Fruit fly (Drosophila melanogaster) whole organism, embryonic: ENCODE data around the gene Ptp10D.

Source experiments
- Asciz ChIP-seq: fragments of 200-800 bp; sonication (Bioruptor generic); optimal IDR thresholded peaks from 2 replicates; lab custom pipeline; 2017; ENCODE audit warnings: missing biosample characterization, mild to moderate bottlenecking, missing genetic modification characterization, missing genetic modification reagents
- B-H2 ChIP-seq: fragments of 200-800 bp; sonication (Bioruptor generic); optimal IDR thresholded peaks from 2 replicates; lab custom pipeline; 2018; ENCODE audit warnings: missing biosample characterization, mild to moderate bottlenecking, missing genetic modification characterization
- Blimp-1 ChIP-seq: fragments of 200-800 bp; sonication (Bioruptor generic); optimal IDR thresholded peaks from 3 replicates; lab custom pipeline; 2018; ENCODE audit warnings: missing biosample characterization, missing genetic modification characterization, mild to moderate bottlenecking, moderate library complexity, missing genetic modification reagents
- BtbVII ChIP-seq: fragments of 200-800 bp; sonication (Bioruptor generic); optimal IDR thresholded peaks from 3 replicates; lab custom pipeline; 2017; ENCODE audit warnings: missing biosample characterization, mild to moderate bottlenecking, missing genetic modification characterization
- Bteb2 ChIP-seq: fragments of 200-800 bp; sonication (Bioruptor generic); optimal IDR thresholded peaks from 2 replicates; lab custom pipeline; 2016; ENCODE audit warnings: missing biosample characterization, missing genetic modification characterization
- CG10431 ChIP-seq: fragments of 200-800 bp; sonication (Bioruptor generic); optimal IDR thresholded peaks from 3 replicates; lab custom pipeline; 2018; ENCODE audit warnings: missing biosample characterization, mild to moderate bottlenecking, missing genetic modification characterization
- CG10543 ChIP-seq: fragments of 200-800 bp; sonication (Bioruptor generic); optimal IDR thresholded peaks from 3 replicates; lab custom pipeline; 2017; ENCODE audit warnings: missing biosample characterization, mild to moderate bottlenecking, missing genetic modification characterization, moderate library complexity
- CG11093 ChIP-seq: fragments of 200-800 bp; sonication (Bioruptor generic); IDR thresholded peaks from 3 replicates; pipeline ENCODE4 v1.3.6; 2022; ENCODE audit warnings: missing biosample characterization, missing genetic modification characterization
- CG13894 ChIP-seq: fragments of 200-800 bp; sonication (Bioruptor generic); optimal IDR thresholded peaks from 3 replicates; lab custom pipeline; 2018; ENCODE audit warnings: missing biosample characterization, mild to moderate bottlenecking, missing genetic modification characterization, moderate library complexity
- CG17186 ChIP-seq: fragments of 200-800 bp; sonication (Bioruptor generic); optimal IDR thresholded peaks from 3 replicates; lab custom pipeline; 2017; ENCODE audit warnings: missing biosample characterization, missing genetic modification reagents, missing genetic modification characterization
- CG18619 ChIP-seq: fragments of 200-800 bp; sonication (Bioruptor generic); optimal IDR thresholded peaks from 3 replicates; lab custom pipeline; 2017; ENCODE audit warnings: missing biosample characterization, mild to moderate bottlenecking, missing genetic modification characterization
- CG2875 ChIP-seq: fragments of 200-800 bp; sonication (Bioruptor generic); optimal IDR thresholded peaks from 2 replicates; lab custom pipeline; 2017; ENCODE audit warnings: missing biosample characterization, mild to moderate bottlenecking, missing genetic modification characterization, missing genetic modification reagents
- CG3163 ChIP-seq: fragments of 200-800 bp; sonication (Bioruptor generic); optimal IDR thresholded peaks from 3 replicates; lab custom pipeline; 2016; ENCODE audit warnings: missing biosample characterization, missing genetic modification characterization
- CG4328 ChIP-seq: fragments of 200-800 bp; sonication (Bioruptor generic); optimal IDR thresholded peaks from 3 replicates; lab custom pipeline; 2017; ENCODE audit warnings: missing biosample characterization, missing genetic modification reagents, missing genetic modification characterization
- CG4820 ChIP-seq: fragments of 200-800 bp; sonication (Bioruptor generic); optimal IDR thresholded peaks from 3 replicates; lab custom pipeline; 2016; ENCODE audit warnings: missing biosample characterization, missing genetic modification characterization
- CG4854 ChIP-seq: fragments of 200-800 bp; sonication (Bioruptor generic); optimal IDR thresholded peaks from 2 replicates; lab custom pipeline; 2016; ENCODE audit warnings: missing biosample characterization, missing genetic modification characterization, inconsistent platforms
- CG6765 ChIP-seq: fragments of 200-800 bp; sonication (Bioruptor generic); optimal IDR thresholded peaks from 3 replicates; lab custom pipeline; 2017; ENCODE audit warnings: missing biosample characterization, mild to moderate bottlenecking, missing genetic modification characterization
- CG7556 ChIP-seq: fragments of 200-800 bp; sonication (Bioruptor generic); optimal IDR thresholded peaks from 2 replicates; lab custom pipeline; 2017; ENCODE audit warnings: missing biosample characterization, mild to moderate bottlenecking, missing genetic modification characterization
- CG7745 ChIP-seq: fragments of 200-800 bp; sonication (Bioruptor generic); optimal IDR thresholded peaks from 2 replicates; lab custom pipeline; 2018; ENCODE audit warnings: missing biosample characterization, mild to moderate bottlenecking, missing genetic modification characterization, moderate library complexity
- CG9437 ChIP-seq: fragments of 200-800 bp; sonication (Bioruptor generic); optimal IDR thresholded peaks from 2 replicates; lab custom pipeline; 2018; ENCODE audit warnings: missing biosample characterization, mild to moderate bottlenecking, missing genetic modification characterization
- Chrac-16 ChIP-seq: fragments of 200-800 bp; sonication (Bioruptor generic); optimal IDR thresholded peaks from 3 replicates; lab custom pipeline; 2016; ENCODE audit warnings: missing biosample characterization, missing genetic modification characterization
- HHEX ChIP-seq: fragments of 200-800 bp; sonication (Bioruptor generic); optimal IDR thresholded peaks from 3 replicates; lab custom pipeline; 2017; ENCODE audit warnings: missing biosample characterization, mild to moderate bottlenecking, missing genetic modification characterization, missing genetic modification reagents
- Hey ChIP-seq: fragments of 200-800 bp; sonication (Bioruptor generic); optimal IDR thresholded peaks from 3 replicates; lab custom pipeline; 2018; ENCODE audit warnings: missing biosample characterization, mild to moderate bottlenecking, missing genetic modification characterization
- Hr51 ChIP-seq, 2 experiments: fragments of 200-800 bp; sonication (Bioruptor generic); optimal IDR thresholded peaks; 2 replicates in 1 of 2; 3 replicates in 1 of 2; lab custom pipeline; 2016 to 2018; ENCODE audit warnings: missing biosample characterization in 2 of 2, missing genetic modification characterization in 2 of 2, mild to moderate bottlenecking in 1 of 2, moderate library complexity in 1 of 2
- Hr78 ChIP-seq, 2 experiments: fragments of 200-800 bp in 1 of 2; fragments of >200 bp in 1 of 2; sonication (Bioruptor generic) in 1 of 2; optimal IDR thresholded peaks; 2 replicates each; lab custom pipeline; 2017 to 2019; ENCODE audit warnings: missing biosample characterization in 2 of 2, missing genetic modification characterization in 2 of 2, mild to moderate bottlenecking in 1 of 2, moderate library complexity in 1 of 2
- Neu2 ChIP-seq: fragments of 200-800 bp; sonication (Bioruptor generic); optimal IDR thresholded peaks from 3 replicates; lab custom pipeline; 2016; ENCODE audit warnings: missing biosample characterization, missing genetic modification characterization, borderline replicate concordance
- Pdp1 ChIP-seq, 2 experiments: fragments of 200-800 bp; sonication (Bioruptor generic); optimal IDR thresholded peaks; 3 replicates each; lab custom pipeline; 2016; ENCODE audit warnings: missing biosample characterization in 2 of 2, missing genetic modification characterization in 2 of 2, mild to moderate bottlenecking in 1 of 2, moderate library complexity in 1 of 2
- Ravus ChIP-seq: fragments of 200-800 bp; sonication (Bioruptor generic); IDR thresholded peaks from 2 replicates; pipeline ENCODE4 v1.3.6; 2022; ENCODE audit warnings: missing biosample characterization, missing genetic modification characterization
- aop ChIP-seq: fragments of 200-800 bp; sonication (Bioruptor generic); IDR thresholded peaks from 2 replicates; pipeline ENCODE4 v1.3.6; 2022; ENCODE audit warnings: missing biosample characterization, missing genetic modification characterization
- ap ChIP-seq: fragments of 200-800 bp; sonication (Bioruptor generic); IDR thresholded peaks from 2 replicates; pipeline ENCODE4 v1.3.6; 2022; ENCODE audit warnings: missing biosample characterization, missing genetic modification characterization
- ash1 ChIP-seq: fragments of 200-800 bp; sonication (Bioruptor generic); optimal IDR thresholded peaks from 2 replicates; lab custom pipeline; 2018; ENCODE audit warnings: missing biosample characterization, mild to moderate bottlenecking, missing genetic modification characterization
- ato ChIP-seq: fragments of 200-800 bp; sonication (Bioruptor generic); IDR thresholded peaks from 2 replicates; pipeline ENCODE4 v1.3.6; 2022; ENCODE audit warnings: missing biosample characterization, missing genetic modification characterization; ENCODE audit not compliant: partially characterized antibody
- bcd ChIP-seq: fragments of 200-800 bp; sonication (Bioruptor generic); optimal IDR thresholded peaks from 2 replicates; lab custom pipeline; 2017; ENCODE audit warnings: missing biosample characterization, mild to moderate bottlenecking, missing genetic modification characterization
- cato ChIP-seq: fragments of 200-800 bp; sonication (Bioruptor generic); optimal IDR thresholded peaks from 2 replicates; lab custom pipeline; 2016; ENCODE audit warnings: missing biosample characterization, missing genetic modification characterization, borderline replicate concordance
- da ChIP-seq: fragments of 200-800 bp; sonication (Bioruptor generic); optimal IDR thresholded peaks from 2 replicates; lab custom pipeline; 2016; ENCODE audit warnings: missing biosample characterization, missing genetic modification characterization
- dan ChIP-seq: fragments of 200-800 bp; sonication (Bioruptor generic); IDR thresholded peaks from 2 replicates; pipeline ENCODE4 v1.3.6; 2022; ENCODE audit warnings: missing biosample characterization, missing genetic modification characterization
- dm ChIP-seq: fragments of 200-800 bp; sonication (Bioruptor generic); optimal IDR thresholded peaks from 3 replicates; lab custom pipeline; 2016; ENCODE audit warnings: missing biosample characterization, missing genetic modification characterization
- ham ChIP-seq: fragments of 200-800 bp; sonication (Bioruptor generic); IDR thresholded peaks from 2 replicates; pipeline ENCODE4 v1.3.6; 2022; ENCODE audit warnings: missing biosample characterization, missing genetic modification characterization
- hkb ChIP-seq, 2 experiments: fragments of 200-800 bp in 1 of 2; fragments of >200 bp in 1 of 2; sonication (Bioruptor generic) in 1 of 2; IDR thresholded peaks in 1 of 2; optimal IDR thresholded peaks in 1 of 2; 2 replicates each; pipeline versions ENCODE4 v1.3.6 to Lab custom; 2017 to 2022; ENCODE audit warnings: missing biosample characterization in 1 of 2, missing genetic modification characterization in 1 of 2
- jing ChIP-seq: fragments of 200-800 bp; sonication (Bioruptor generic); optimal IDR thresholded peaks from 2 replicates; lab custom pipeline; 2018; ENCODE audit warnings: missing biosample characterization, mild to moderate bottlenecking, missing genetic modification characterization
- maf-S ChIP-seq: fragments of 200-800 bp; sonication (Bioruptor generic); optimal IDR thresholded peaks from 2 replicates; lab custom pipeline; 2016; ENCODE audit warnings: missing biosample characterization, missing genetic modification characterization
- mirr ChIP-seq: fragments of 200-800 bp; sonication (Bioruptor generic); optimal IDR thresholded peaks from 3 replicates; lab custom pipeline; 2018; ENCODE audit warnings: missing biosample characterization, mild to moderate bottlenecking, missing genetic modification characterization
- nmo ChIP-seq: fragments of 200-800 bp; sonication (Bioruptor generic); optimal IDR thresholded peaks from 2 replicates; lab custom pipeline; 2018; ENCODE audit warnings: missing biosample characterization, mild to moderate bottlenecking, missing genetic modification characterization, moderate library complexity
- nom ChIP-seq: fragments of 200-800 bp; sonication (Bioruptor generic); optimal IDR thresholded peaks from 2 replicates; lab custom pipeline; 2017; ENCODE audit warnings: missing biosample characterization, missing genetic modification characterization, mild to moderate bottlenecking, moderate library complexity, missing genetic modification reagents
- p53 ChIP-seq: fragments of 200-800 bp; sonication (Bioruptor generic); optimal IDR thresholded peaks from 2 replicates; lab custom pipeline; 2016; ENCODE audit warnings: missing biosample characterization, missing genetic modification characterization
- run ChIP-seq: fragments of 200-800 bp; sonication (Bioruptor generic); optimal IDR thresholded peaks from 3 replicates; lab custom pipeline; 2018; ENCODE audit warnings: missing biosample characterization, mild to moderate bottlenecking, missing genetic modification characterization
- shn ChIP-seq: fragments of 200-800 bp; sonication (Bioruptor generic); optimal IDR thresholded peaks from 3 replicates; lab custom pipeline; 2016; ENCODE audit warnings: missing biosample characterization, missing genetic modification characterization
- unc-4 ChIP-seq: fragments of 200-800 bp; sonication (Bioruptor generic); IDR thresholded peaks from 2 replicates; pipeline ENCODE4 v1.3.6; 2022; ENCODE audit warnings: missing biosample characterization, missing genetic modification characterization; ENCODE audit not compliant: partially characterized antibody
- unpg ChIP-seq: fragments of 200-800 bp; sonication (Bioruptor generic); optimal IDR thresholded peaks from 3 replicates; lab custom pipeline; 2018; ENCODE audit warnings: missing biosample characterization, mild to moderate bottlenecking, missing genetic modification characterization, moderate library complexity

The Ptp10D gene

dm6 chrX:11685918-11686640 lies 64.3 kb downstream of the Ptp10D start (continued):
- TF ChIP-seq unc-4 (GFP tag; lab: Robert Waterston, UW) (0 out of 2 replicates have a peak, but pooled peaks have one; percentile 37), Neu2 (GFP tag; lab: Kevin White, UChicago) (no peak), CG18619 (GFP tag; lab: Kevin White, UChicago) (peak; percentile 26), da (GFP tag; lab: Kevin White, UChicago) (no peak), CG11093 (GFP tag; lab: Robert Waterston, UW) (no peak), maf-S (GFP tag; lab: Kevin White, UChicago) (no peak), CG3163 (GFP tag; lab: Kevin White, UChicago) (peak; percentile 52), Bteb2 (GFP tag; lab: Kevin White, UChicago) (peak; percentile 16), Asciz (GFP tag; lab: Kevin White, UChicago) (peak; percentile 39), bcd (no peak), jing (no peak), CG4820 (GFP tag; lab: Kevin White, UChicago) (no peak), shn (no peak), CG10431 (GFP tag; lab: Kevin White, UChicago) (peak; percentile 60), Hr51 (GFP tag; optimal IDR thresholded peaks at IDR 0.05; lab: Kevin White, UChicago) (no peak), Hey (peak; percentile 15), CG10543 (GFP tag; lab: Kevin White, UChicago) (peak; percentile 71), unpg (no peak), run (peak; percentile 29), nmo (GFP tag; lab: Kevin White, UChicago) (no peak), CG6765 (peak; percentile 78), hkb (optimal IDR thresholded peaks at IDR 0.05; lab: Kevin White, UChicago) (no peak), hkb (GFP tag; IDR thresholded peaks at IDR 0.05; lab: Robert Waterston, UW) (peak; percentile 56), cato (GFP tag; lab: Kevin White, UChicago) (no peak), Pdp1 (GFP tag; optimal IDR thresholded peaks at IDR 0.05; lab: Kevin White, UChicago) (peak in 1 of 2 experiments; percentile 28), dm (GFP tag; lab: Kevin White, UChicago) (no peak), Chrac-16 (GFP tag; lab: Kevin White, UChicago) (no peak), BtbVII (GFP tag; lab: Kevin White, UChicago) (peak; percentile 81), ham (no peak), mirr (GFP tag; lab: Kevin White, UChicago) (peak; percentile 84), dan (GFP tag; lab: Robert Waterston, UW) (no peak), ato (no peak), ap (GFP tag; lab: Robert Waterston, UW) (no peak), CG9437 (no peak), CG2875 (GFP tag; lab: Kevin White, UChicago) (peak; percentile 15), aop (GFP tag; lab: Robert Waterston, UW) (no peak), Ravus (GFP tag; lab: Robert Waterston, UW) (no peak; the same call in 1 of the 2 replicates), p53 (GFP tag; lab: Kevin White, UChicago) (no peak), HHEX (GFP tag; lab: Kevin White, UChicago) (peak; percentile 50)

dm6 chrX:11686675-11687074 lies 64.9 kb downstream of the Ptp10D start:
- no peak for TF ChIP-seq ham
- peak in 1 of 2 experiments; percentile 44 for TF ChIP-seq Hr78 (GFP tag; optimal IDR thresholded peaks at IDR 0.05; lab: Kevin White, UChicago)
- TF ChIP-seq CG17186 (GFP tag; lab: Kevin White, UChicago) = no peak
- peak; percentile 53 for TF ChIP-seq Blimp-1 (GFP tag; lab: Kevin White, UChicago)
- TF ChIP-seq CG7745 (tag; lab: Kevin White, UChicago) = no peak
- TF ChIP-seq B-H2 = no peak
- TF ChIP-seq CG4328 (GFP tag; lab: Kevin White, UChicago) = no peak
- no peak for TF ChIP-seq CG13894
- no peak for TF ChIP-seq CG4854 (GFP tag; lab: Kevin White, UChicago)
- peak; percentile 48 for TF ChIP-seq nom (GFP tag; lab: Kevin White, UChicago)
- no peak for TF ChIP-seq CG7556 (GFP tag; lab: Kevin White, UChicago)
- no peak for TF ChIP-seq ash1 (GFP tag; lab: Kevin White, UChicago)
